Fruit fly (Drosophila melanogaster): ENCODE results near the gene FucTB.

FucTB gene

dm6 chr2L:9387240-9387672 lies 43.6 kb downstream of the FucTB start, which contains the start of gene Aldh (continued):
- TF ChIP-seq abd-A (tag; optimal IDR thresholded peaks at IDR 0.05), result no peak
- no peak for TF ChIP-seq grau (tag; optimal IDR thresholded peaks at IDR 0.05)
- TF ChIP-seq Hand (GFP tag; optimal IDR thresholded peaks at IDR 0.05), result peak; percentile 24
- TF ChIP-seq MTF-1 (GFP tag; optimal IDR thresholded peaks at IDR 0.05; ENCODE audit: borderline replicate concordance), result no peak
- TF ChIP-seq Ravus (GFP tag; IDR thresholded peaks at IDR 0.05), result no peak
- no peak for TF ChIP-seq CG8359 (GFP tag; optimal IDR thresholded peaks at IDR 0.05; ENCODE audit: borderline replicate concordance)
- TF ChIP-seq CG7786 (GFP tag; optimal IDR thresholded peaks at IDR 0.05), result no peak
- TF ChIP-seq sima (GFP tag; optimal IDR thresholded peaks at IDR 0.05), result no peak
- TF ChIP-seq danr (GFP tag; IDR thresholded peaks at IDR 0.05), result no peak
- no peak for TF ChIP-seq slp2 (GFP tag; optimal IDR thresholded peaks at IDR 0.05)
- TF ChIP-seq NFAT (GFP tag; IDR thresholded peaks at IDR 0.05), result peak; percentile 76
- TF ChIP-seq CG32532 (GFP tag; IDR thresholded peaks at IDR 0.05), result peak; percentile 73
- 0 out of 2 replicates have a peak, but pooled peaks have one; percentile 38 for TF ChIP-seq Atf6 (GFP tag; IDR thresholded peaks at IDR 0.05)
- TF ChIP-seq inv (GFP tag; IDR thresholded peaks at IDR 0.05; ENCODE audit: partially characterized antibody), result no peak
- peak; percentile 80 for TF ChIP-seq Rfx (GFP tag; IDR thresholded peaks at IDR 0.05)
- TF ChIP-seq Poxn (GFP tag; IDR thresholded peaks at IDR 0.05), result no peak
- TF ChIP-seq zen2 (GFP tag; IDR thresholded peaks at IDR 0.05; ENCODE audit: partially characterized antibody), result no peak
- TF ChIP-seq Sox100B (GFP tag; optimal IDR thresholded peaks at IDR 0.05), result peak; percentile 12
- TF ChIP-seq CG7357 (GFP tag; IDR thresholded peaks at IDR 0.05), result no peak
- no peak for TF ChIP-seq CG14965 (GFP tag; optimal IDR thresholded peaks at IDR 0.05; ENCODE audit: borderline replicate concordance)
- TF ChIP-seq CG9609 (GFP tag; optimal IDR thresholded peaks at IDR 0.05), result no peak
- 0 out of 2 replicates have a peak, but pooled peaks have one; percentile 13 for TF ChIP-seq amos (GFP tag; IDR thresholded peaks at IDR 0.05; ENCODE audit: partially characterized antibody)
- no peak for TF ChIP-seq lilli (GFP tag; optimal IDR thresholded peaks at IDR 0.05)
- TF ChIP-seq CG3726 (GFP tag; IDR thresholded peaks at IDR 0.05), result no peak
- TF ChIP-seq schlank (tag; optimal IDR thresholded peaks at IDR 0.05), result no peak
- TF ChIP-seq CG11696 (GFP tag; IDR thresholded peaks at IDR 0.05), result no peak
- no peak for TF ChIP-seq btn (GFP tag; optimal IDR thresholded peaks at IDR 0.05)
- TF ChIP-seq CG1647 (GFP tag; optimal IDR thresholded peaks at IDR 0.05), result no peak
- peak; percentile 21 for TF ChIP-seq CG9727 (GFP tag; optimal IDR thresholded peaks at IDR 0.05)
- no peak for TF ChIP-seq CG34376 (GFP tag; optimal IDR thresholded peaks at IDR 0.05)
- TF ChIP-seq Bgb (GFP tag; IDR thresholded peaks at IDR 0.05; ENCODE audit: partially characterized antibody), result no peak
- no peak for TF ChIP-seq ranshi (GFP tag; IDR thresholded peaks at IDR 0.05)
- peak; percentile 33 for TF ChIP-seq CG15514 (GFP tag; optimal IDR thresholded peaks at IDR 0.05)
- TF ChIP-seq CG9876 (GFP tag; optimal IDR thresholded peaks at IDR 0.05), result no peak
- no peak for TF ChIP-seq CG8089 (GFP tag; optimal IDR thresholded peaks at IDR 0.05)
- TF ChIP-seq lmd (GFP tag; IDR thresholded peaks at IDR 0.05), result peak; percentile 52; the same call in 1 of the 2 replicates
- peak; percentile 54 for TF ChIP-seq CG10543 (GFP tag; optimal IDR thresholded peaks at IDR 0.05)
- TF ChIP-seq CG6654 (GFP tag; optimal IDR thresholded peaks at IDR 0.05), result no peak
- TF ChIP-seq CG8924 (tag; optimal IDR thresholded peaks at IDR 0.05), result no peak
- peak; percentile 18 for TF ChIP-seq HHEX (GFP tag; optimal IDR thresholded peaks at IDR 0.05)
- TF ChIP-seq CG6254 (GFP tag; optimal IDR thresholded peaks at IDR 0.05), result no peak
- TF ChIP-seq lola (GFP tag; optimal IDR thresholded peaks at IDR 0.05), result no peak
- no peak for TF ChIP-seq Bteb2 (GFP tag; optimal IDR thresholded peaks at IDR 0.05)
- no peak for TF ChIP-seq Atf3 (GFP tag; optimal IDR thresholded peaks at IDR 0.05)
- no peak for TF ChIP-seq CG17568 (GFP tag; optimal IDR thresholded peaks at IDR 0.05)
- TF ChIP-seq CG30403 (GFP tag; optimal IDR thresholded peaks at IDR 0.05), result peak; percentile 17
- no peak for TF ChIP-seq CG6765 (GFP tag; optimal IDR thresholded peaks at IDR 0.05)
- no peak for TF ChIP-seq CG4854 (GFP tag; optimal IDR thresholded peaks at IDR 0.05)
- TF ChIP-seq CG4404 (GFP tag; IDR thresholded peaks at IDR 0.05), result no peak
- TF ChIP-seq CG17359 (tag; optimal IDR thresholded peaks at IDR 0.05), result no peak
- no peak for TF ChIP-seq chn (GFP tag; optimal IDR thresholded peaks at IDR 0.05)
